Fruit fly (Drosophila melanogaster): ENCODE measurements around the gene Sol1.

Gene Sol1

DNA sequence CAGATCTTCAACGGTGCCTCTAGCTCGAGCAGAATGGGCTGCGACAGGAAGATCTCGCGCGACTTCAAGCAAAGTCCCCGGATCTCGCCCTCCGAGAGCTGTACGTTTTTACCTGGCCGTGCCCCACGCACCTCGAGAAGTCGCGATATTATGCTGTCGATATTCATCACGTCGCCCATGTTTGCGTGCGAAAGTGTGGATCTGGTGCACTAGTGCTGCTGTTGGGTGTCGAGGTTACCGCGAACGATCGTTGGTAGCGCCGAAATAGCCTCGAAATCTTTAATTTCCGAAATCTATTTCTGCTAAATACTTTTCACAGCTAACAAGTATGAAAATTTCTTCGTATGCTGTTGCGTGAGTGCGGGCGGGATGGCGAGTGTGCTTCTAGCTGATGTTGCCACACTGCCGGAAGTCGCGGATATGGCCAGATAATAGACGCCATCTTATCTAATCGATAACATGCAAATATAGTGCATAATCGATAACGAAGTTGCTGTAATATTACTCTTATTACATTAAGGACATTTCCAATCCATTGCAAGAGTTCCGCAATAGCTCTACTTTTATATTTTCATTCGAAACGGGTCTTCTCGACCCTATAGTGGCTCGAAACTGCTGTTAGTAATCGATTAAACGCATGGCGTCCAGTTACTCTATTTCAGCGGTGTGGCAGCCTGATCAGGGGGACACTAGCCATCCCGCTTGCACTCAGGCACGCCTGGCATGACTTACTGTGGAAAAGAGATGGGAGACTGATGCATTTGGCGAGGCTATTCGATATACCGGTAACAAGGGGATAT lies 39.7 kb downstream of the Sol1 start, which contains the start of gene Pp1-87B:
TSS of gene Pp1-87B (minus strand) at position 408 of the 800 bp plus-strand sequence.
- TF ChIP-seq CG32121 (GFP tag; IDR thresholded peaks at IDR 0.05), result no peak
- TF ChIP-seq Snoo (tag; optimal IDR thresholded peaks at IDR 0.05), result peak; percentile 31
- TF ChIP-seq CG4496 (GFP tag; IDR thresholded peaks at IDR 0.05), result no peak
- no peak for TF ChIP-seq gl (tag; optimal IDR thresholded peaks at IDR 0.05)
- TF ChIP-seq Pif1B (GFP tag; optimal IDR thresholded peaks at IDR 0.05), result no peak
- no peak for TF ChIP-seq Ets98B (GFP tag; IDR thresholded peaks at IDR 0.05)
- no peak for TF ChIP-seq CG34367 (tag; optimal IDR thresholded peaks at IDR 0.05)
- TF ChIP-seq Pif1A (GFP tag; optimal IDR thresholded peaks at IDR 0.05), result no peak
- TF ChIP-seq CG15710 (tag; optimal IDR thresholded peaks at IDR 0.05), result peak; percentile 10
- no peak for TF ChIP-seq fd96Ca (GFP tag; IDR thresholded peaks at IDR 0.05)
- no peak for TF ChIP-seq CG13204 (GFP tag; optimal IDR thresholded peaks at IDR 0.05)
- TF ChIP-seq CG9948 (tag; optimal IDR thresholded peaks at IDR 0.05), result no peak
- TF ChIP-seq CG8159 (tag; optimal IDR thresholded peaks at IDR 0.05), result no peak
- TF ChIP-seq EcR (GFP tag; optimal IDR thresholded peaks at IDR 0.05), result no peak
- no peak for TF ChIP-seq rn (GFP tag; IDR thresholded peaks at IDR 0.05)

DNA sequence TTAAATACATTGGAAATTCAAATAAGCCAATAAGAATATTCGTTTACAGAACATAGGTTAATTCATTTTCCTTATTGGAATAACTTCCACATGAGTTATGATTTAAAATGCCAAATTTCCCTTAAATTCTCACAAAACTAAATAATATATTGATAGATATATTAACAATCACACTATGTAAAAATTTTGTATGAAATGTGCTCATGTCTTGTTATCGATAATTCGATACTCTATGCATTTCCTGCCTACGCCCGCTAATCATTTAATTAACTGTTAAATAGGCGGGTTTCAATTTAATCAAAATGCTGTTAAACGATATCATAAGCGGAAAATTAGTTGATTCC lies 40.2 kb downstream of the Sol1 start, which contains the start of gene NANS:
TSS of gene NANS (plus strand) at position 269 of the 344 bp plus-strand sequence.
- TF ChIP-seq CG4496 (GFP tag; IDR thresholded peaks at IDR 0.05), result no peak
- TF ChIP-seq CG15710 (tag; optimal IDR thresholded peaks at IDR 0.05), result no peak
- TF ChIP-seq CG8301 (tag; optimal IDR thresholded peaks at IDR 0.05), result no peak
- no peak for TF ChIP-seq Pif1A (GFP tag; optimal IDR thresholded peaks at IDR 0.05)
- no peak for TF ChIP-seq CG32121 (GFP tag; IDR thresholded peaks at IDR 0.05)
- TF ChIP-seq Ets98B (GFP tag; IDR thresholded peaks at IDR 0.05), result no peak
- TF ChIP-seq Snoo (tag; optimal IDR thresholded peaks at IDR 0.05), result no peak
- TF ChIP-seq rn (GFP tag; IDR thresholded peaks at IDR 0.05), result no peak
- TF ChIP-seq CG34367 (tag; optimal IDR thresholded peaks at IDR 0.05), result no peak
- TF ChIP-seq D1 (tag; optimal IDR thresholded peaks at IDR 0.05), result no peak
- TF ChIP-seq CG13204 (GFP tag; optimal IDR thresholded peaks at IDR 0.05), result no peak
- no peak for TF ChIP-seq EcR (GFP tag; optimal IDR thresholded peaks at IDR 0.05)
- no peak for TF ChIP-seq CG9948 (tag; optimal IDR thresholded peaks at IDR 0.05)
- TF ChIP-seq CG8159 (tag; optimal IDR thresholded peaks at IDR 0.05), result no peak
- TF ChIP-seq CG14655 (GFP tag; optimal IDR thresholded peaks at IDR 0.05), result no peak
- TF ChIP-seq CG17806 (tag; optimal IDR thresholded peaks at IDR 0.05), result no peak

DNA sequence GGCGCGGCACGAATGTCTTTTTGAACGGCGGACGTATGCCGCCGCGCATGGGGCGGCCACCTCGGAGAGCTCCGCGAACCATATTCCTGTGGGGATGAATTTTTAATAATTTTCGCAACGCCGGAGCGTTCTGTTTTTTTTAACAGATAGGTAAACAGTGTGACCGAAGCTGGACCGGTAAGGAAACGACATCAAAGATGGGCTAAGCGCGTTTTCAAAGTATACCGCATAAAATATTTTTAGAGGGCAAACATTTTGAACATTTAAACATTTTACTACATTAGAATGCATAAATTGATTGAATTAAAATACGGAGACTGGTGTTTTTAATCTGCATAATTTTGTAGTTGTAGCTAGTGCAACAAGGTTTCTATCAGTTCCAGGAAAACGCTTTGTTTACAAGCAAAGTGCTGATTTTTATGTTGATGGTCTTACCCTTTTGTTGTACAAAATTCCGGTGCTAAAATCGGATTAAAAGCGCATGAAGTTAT lies 43.1 kb downstream of the Sol1 start, which contains the start of the genes CG5641 and CG5245:
TSS of gene CG5641 (minus strand) at position 163 of the 491 bp plus-strand sequence.
TSS of gene CG5245 (plus strand) at position 441 of the 491 bp plus-strand sequence.
- TF ChIP-seq CG13204 (GFP tag; optimal IDR thresholded peaks at IDR 0.05) (no peak), CG4496 (GFP tag; IDR thresholded peaks at IDR 0.05) (no peak)

DNA sequence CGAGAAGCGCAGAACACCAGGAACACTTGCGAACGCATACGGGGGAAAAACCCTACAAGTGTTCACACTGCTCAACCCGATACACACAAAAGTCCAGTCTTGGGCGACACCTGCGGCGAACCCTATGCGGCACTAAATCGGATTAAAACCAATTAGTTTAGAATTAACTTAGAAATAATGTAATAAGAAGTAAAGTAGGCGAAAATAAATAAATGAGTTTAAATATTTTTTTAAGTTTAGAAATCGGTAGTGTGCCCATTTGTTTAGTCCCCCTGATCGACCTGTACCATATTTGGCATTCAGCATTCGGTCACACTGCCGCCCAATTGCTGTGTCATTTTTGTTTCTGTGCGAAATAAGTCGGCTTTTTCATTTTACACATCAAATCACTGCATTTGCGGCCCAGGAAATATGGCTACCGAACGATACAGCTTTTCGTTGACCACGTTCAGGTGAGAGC lies 45.0 kb downstream of the Sol1 start, which contains the start of gene Prosalpha2:
TSS of gene Prosalpha2 (plus strand) at position 292 of the 460 bp plus-strand sequence.
- no peak for TF ChIP-seq CG34367 (tag; optimal IDR thresholded peaks at IDR 0.05)
- no peak for TF ChIP-seq gl (tag; optimal IDR thresholded peaks at IDR 0.05)
- TF ChIP-seq Snoo (tag; optimal IDR thresholded peaks at IDR 0.05), result no peak
- no peak for TF ChIP-seq Pif1A (GFP tag; optimal IDR thresholded peaks at IDR 0.05)
- no peak for TF ChIP-seq CG4496 (GFP tag; IDR thresholded peaks at IDR 0.05)
- no peak for TF ChIP-seq Pif1B (GFP tag; optimal IDR thresholded peaks at IDR 0.05)
- TF ChIP-seq CG9948 (tag; optimal IDR thresholded peaks at IDR 0.05), result peak; percentile 16
- TF ChIP-seq D1 (tag; optimal IDR thresholded peaks at IDR 0.05), result no peak
- TF ChIP-seq CG10348 (GFP tag; IDR thresholded peaks at IDR 0.05), result no peak
- TF ChIP-seq CG12605 (GFP tag; IDR thresholded peaks at IDR 0.05), result no peak
- no peak for TF ChIP-seq CG32121 (GFP tag; IDR thresholded peaks at IDR 0.05)
- TF ChIP-seq CG17806 (tag; optimal IDR thresholded peaks at IDR 0.05), result no peak
- no peak for TF ChIP-seq EcR (GFP tag; optimal IDR thresholded peaks at IDR 0.05)
- TF ChIP-seq CG8159 (tag; optimal IDR thresholded peaks at IDR 0.05), result no peak
- TF ChIP-seq Ets98B (GFP tag; IDR thresholded peaks at IDR 0.05), result no peak
- TF ChIP-seq CG15710 (tag; optimal IDR thresholded peaks at IDR 0.05), result peak; percentile 9

DNA sequence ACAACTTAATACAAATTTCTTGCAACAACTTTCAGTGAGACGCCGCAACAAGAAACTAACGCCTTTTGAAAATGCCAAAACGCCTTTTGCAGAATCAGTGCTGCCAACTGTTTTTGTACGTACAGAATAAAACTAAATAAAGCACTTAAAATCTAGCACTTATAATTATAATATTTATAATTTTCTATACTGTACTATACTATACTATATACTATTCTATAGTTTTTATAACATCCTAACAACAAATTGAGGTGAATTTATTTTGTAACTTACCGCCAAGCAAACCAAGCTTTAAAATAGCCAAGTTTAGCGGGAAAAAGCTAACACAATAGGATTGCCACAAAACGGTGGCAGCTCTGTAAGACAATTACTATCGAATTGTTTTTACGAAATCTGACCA lies 47.7 kb downstream of the Sol1 start, which contains the start of the genes Aos1 and Srlp:
TSS of gene Aos1 (minus strand) at position 59 of the 400 bp plus-strand sequence.
TSS of gene Srlp (plus strand) at position 335 of the 400 bp plus-strand sequence.
- TF ChIP-seq CG32121 (GFP tag; IDR thresholded peaks at IDR 0.05) (0 out of 2 replicates have a peak, but pooled peaks have one; percentile 29), CG8301 (tag; optimal IDR thresholded peaks at IDR 0.05) (no peak), Ets98B (GFP tag; IDR thresholded peaks at IDR 0.05) (no peak), CG8159 (tag; optimal IDR thresholded peaks at IDR 0.05) (no peak), CG34367 (tag; optimal IDR thresholded peaks at IDR 0.05) (no peak), Pif1B (GFP tag; optimal IDR thresholded peaks at IDR 0.05) (no peak), CG9948 (tag; optimal IDR thresholded peaks at IDR 0.05) (peak; percentile 41), gl (tag; optimal IDR thresholded peaks at IDR 0.05) (no peak), CG13204 (GFP tag; optimal IDR thresholded peaks at IDR 0.05) (no peak), Pif1A (GFP tag; optimal IDR thresholded peaks at IDR 0.05) (no peak), EcR (GFP tag; optimal IDR thresholded peaks at IDR 0.05) (no peak), CG4496 (GFP tag; IDR thresholded peaks at IDR 0.05) (no peak), CG17806 (tag; optimal IDR thresholded peaks at IDR 0.05) (peak; percentile 35), fd96Ca (GFP tag; IDR thresholded peaks at IDR 0.05) (no peak), CG14655 (GFP tag; optimal IDR thresholded peaks at IDR 0.05) (no peak), D1 (tag; optimal IDR thresholded peaks at IDR 0.05) (no peak), rn (GFP tag; IDR thresholded peaks at IDR 0.05) (no peak), CG10348 (GFP tag; IDR thresholded peaks at IDR 0.05) (no peak), Snoo (tag; optimal IDR thresholded peaks at IDR 0.05) (peak; percentile 32), CG12605 (GFP tag; IDR thresholded peaks at IDR 0.05) (no peak), CG15710 (tag; optimal IDR thresholded peaks at IDR 0.05) (peak; percentile 63)
